Fruit fly (Drosophila melanogaster) whole organism, prepupa: ENCODE data around the gene CG15771.

Experiments
- CG10631 ChIP-seq: fragments of 200-800 bp; sonication (Bioruptor generic); optimal IDR thresholded peaks from 2 replicates; lab custom pipeline; 2016; ENCODE audit warnings: missing biosample characterization, missing genetic modification characterization
- CG10669 ChIP-seq: fragments of 200-800 bp; sonication (Bioruptor generic); optimal IDR thresholded peaks from 3 replicates; lab custom pipeline; 2018; ENCODE audit warnings: missing biosample characterization, mild to moderate bottlenecking, missing genetic modification characterization, moderate library complexity
- CG11902 ChIP-seq: fragments of 200-800 bp; sonication (Bioruptor generic); optimal IDR thresholded peaks from 3 replicates; lab custom pipeline; 2016; ENCODE audit warnings: missing biosample characterization, missing genetic modification characterization
- CG15336 ChIP-seq: fragments of 200-800 bp; sonication (Bioruptor generic); IDR thresholded peaks from 2 replicates; pipeline ENCODE4 v1.3.6; 2022; ENCODE audit warnings: missing biosample characterization, missing genetic modification characterization
- CG1621 ChIP-seq: fragments of 200-800 bp; sonication (Bioruptor generic); optimal IDR thresholded peaks from 3 replicates; lab custom pipeline; 2018; ENCODE audit warnings: missing biosample characterization, mild to moderate bottlenecking, missing genetic modification characterization
- CG3032 ChIP-seq: fragments of 200-800 bp; optimal IDR thresholded peaks from 2 replicates; lab custom pipeline; 2019; ENCODE audit warnings: missing biosample characterization, mild to moderate bottlenecking, missing genetic modification characterization, moderate library complexity
- CG31627 ChIP-seq: fragments of 200-800 bp; sonication (Bioruptor generic); optimal IDR thresholded peaks from 3 replicates; lab custom pipeline; 2016; ENCODE audit warnings: missing biosample characterization, missing genetic modification characterization
- CG32006 ChIP-seq: fragments of 200-800 bp; sonication (Bioruptor generic); optimal IDR thresholded peaks from 3 replicates; lab custom pipeline; 2017; ENCODE audit warnings: missing biosample characterization, mild to moderate bottlenecking, missing genetic modification characterization
- CG34406 ChIP-seq: fragments of 200-800 bp; sonication (Bioruptor generic); optimal IDR thresholded peaks from 3 replicates; lab custom pipeline; 2016; ENCODE audit warnings: missing biosample characterization, missing genetic modification characterization
- CG3919 ChIP-seq: fragments of 200-800 bp; sonication (Bioruptor generic); optimal IDR thresholded peaks from 3 replicates; lab custom pipeline; 2016; ENCODE audit warnings: missing biosample characterization, missing genetic modification characterization
- CG4318 ChIP-seq: fragments of 200-800 bp; sonication (Bioruptor generic); optimal IDR thresholded peaks from 3 replicates; lab custom pipeline; 2017; ENCODE audit warnings: missing biosample characterization, mild to moderate bottlenecking, missing genetic modification characterization
- CG6163 ChIP-seq: fragments of 200-800 bp; sonication (Bioruptor generic); IDR thresholded peaks from 3 replicates; pipeline ENCODE4 v1.3.6; 2022; ENCODE audit warnings: missing biosample characterization, missing genetic modification characterization
- CG6276 ChIP-seq: fragments of 200-800 bp; sonication (Bioruptor generic); optimal IDR thresholded peaks from 2 replicates; lab custom pipeline; 2017; ENCODE audit warnings: missing biosample characterization, mild to moderate bottlenecking, missing genetic modification characterization
- CG6792 ChIP-seq: fragments of 200-800 bp; sonication (Bioruptor generic); optimal IDR thresholded peaks from 3 replicates; lab custom pipeline; 2016; ENCODE audit warnings: missing biosample characterization, missing genetic modification characterization
- CG6808 ChIP-seq: fragments of 200-800 bp; sonication (Bioruptor generic); optimal IDR thresholded peaks from 3 replicates; lab custom pipeline; 2017; ENCODE audit warnings: missing biosample characterization, missing genetic modification characterization, mild to moderate bottlenecking, moderate library complexity, missing genetic modification reagents
- CG6854 ChIP-seq: fragments of 200-800 bp; sonication (Bioruptor generic); optimal IDR thresholded peaks from 2 replicates; lab custom pipeline; 2017; ENCODE audit warnings: missing biosample characterization, mild to moderate bottlenecking, missing genetic modification characterization
- CG7368 ChIP-seq: fragments of 200-800 bp; sonication (Bioruptor generic); optimal IDR thresholded peaks from 3 replicates; lab custom pipeline; 2016; ENCODE audit warnings: missing biosample characterization, missing genetic modification characterization
- CG9139 ChIP-seq: fragments of 200-800 bp; sonication (Bioruptor generic); optimal IDR thresholded peaks from 3 replicates; lab custom pipeline; 2017; ENCODE audit warnings: missing biosample characterization, mild to moderate bottlenecking, missing genetic modification characterization
- Eip75B ChIP-seq: fragments of 200-800 bp; sonication (Bioruptor generic); optimal IDR thresholded peaks from 3 replicates; lab custom pipeline; 2016; ENCODE audit warnings: missing biosample characterization, missing genetic modification characterization
- Ets21C ChIP-seq: fragments of 200-800 bp; sonication (Bioruptor generic); optimal IDR thresholded peaks from 3 replicates; lab custom pipeline; 2016; ENCODE audit warnings: missing biosample characterization, missing genetic modification characterization
- Ets96B ChIP-seq: fragments of 200-800 bp; optimal IDR thresholded peaks from 2 replicates; lab custom pipeline; 2019; ENCODE audit warnings: missing biosample characterization, mild to moderate bottlenecking, missing genetic modification characterization, moderate library complexity
- Gug ChIP-seq: fragments of 200-800 bp; sonication (Bioruptor generic); IDR thresholded peaks from 2 replicates; pipeline ENCODE4 v1.3.6; 2022; ENCODE audit warnings: missing biosample characterization, missing genetic modification characterization
- Hr38 ChIP-seq: sonication (Bioruptor generic); optimal IDR thresholded peaks from 2 replicates; lab custom pipeline; 2016; ENCODE audit warnings: missing biosample characterization, missing genetic modification characterization
- Hr39 ChIP-seq: fragments of 200-800 bp; sonication (Bioruptor generic); optimal IDR thresholded peaks from 2 replicates; lab custom pipeline; 2016; ENCODE audit warnings: missing biosample characterization, missing genetic modification characterization
- Hr4 ChIP-seq: fragments of 200-800 bp; sonication (Bioruptor generic); optimal IDR thresholded peaks from 3 replicates; lab custom pipeline; 2016; ENCODE audit warnings: missing biosample characterization, missing genetic modification characterization
- Lpt ChIP-seq: fragments of 200-800 bp; sonication (Bioruptor generic); optimal IDR thresholded peaks from 3 replicates; lab custom pipeline; 2016; ENCODE audit warnings: missing biosample characterization, missing genetic modification characterization
- OdsH ChIP-seq: fragments of 200-800 bp; sonication (Bioruptor generic); optimal IDR thresholded peaks from 3 replicates; lab custom pipeline; 2016; ENCODE audit warnings: missing biosample characterization, missing genetic modification characterization
- Sox14 ChIP-seq: fragments of 200-800 bp; sonication (Bioruptor generic); optimal IDR thresholded peaks from 3 replicates; lab custom pipeline; 2016; ENCODE audit warnings: missing biosample characterization, missing genetic modification characterization
- Sox15 ChIP-seq: fragments of 200-800 bp; sonication (Bioruptor generic); optimal IDR thresholded peaks from 3 replicates; lab custom pipeline; 2016; ENCODE audit warnings: missing biosample characterization, missing genetic modification characterization
- achi ChIP-seq: fragments of 200-800 bp; sonication (Bioruptor generic); optimal IDR thresholded peaks from 3 replicates; lab custom pipeline; 2016; ENCODE audit warnings: missing biosample characterization, missing genetic modification characterization
- acj6 ChIP-seq: fragments of 200-800 bp; sonication (Bioruptor generic); optimal IDR thresholded peaks from 3 replicates; lab custom pipeline; 2016; ENCODE audit warnings: missing biosample characterization, missing genetic modification characterization
- cyc ChIP-seq: fragments of 200-800 bp; sonication (Bioruptor generic); optimal IDR thresholded peaks from 3 replicates; lab custom pipeline; 2016; ENCODE audit warnings: missing biosample characterization, missing genetic modification characterization
- dsx ChIP-seq: fragments of 200-800 bp; optimal IDR thresholded peaks from 3 replicates; lab custom pipeline; 2019; ENCODE audit warnings: missing biosample characterization, mild to moderate bottlenecking, missing genetic modification characterization, moderate library complexity; ENCODE audit not compliant: poor library complexity, severe bottlenecking
- eg ChIP-seq: fragments of 200-800 bp; sonication (Bioruptor generic); IDR thresholded peaks from 3 replicates; pipeline ENCODE4 v1.3.6; 2022; ENCODE audit warnings: missing biosample characterization, missing genetic modification characterization
- fkh ChIP-seq: fragments of 200-800 bp; sonication (Bioruptor generic); optimal IDR thresholded peaks from 3 replicates; lab custom pipeline; 2017; ENCODE audit warnings: missing biosample characterization, mild to moderate bottlenecking, missing genetic modification characterization, moderate library complexity
- net ChIP-seq: fragments of 200-800 bp; sonication (Bioruptor generic); optimal IDR thresholded peaks from 3 replicates; lab custom pipeline; 2016; ENCODE audit warnings: missing biosample characterization, missing genetic modification characterization
- pdm3 ChIP-seq: fragments of 200-800 bp; sonication (Bioruptor generic); optimal IDR thresholded peaks from 3 replicates; lab custom pipeline; 2016; ENCODE audit warnings: missing biosample characterization, missing genetic modification characterization
- spab ChIP-seq: fragments of 200-800 bp; sonication (Bioruptor generic); optimal IDR thresholded peaks from 2 replicates; lab custom pipeline; 2017; ENCODE audit warnings: missing biosample characterization, mild to moderate bottlenecking, missing genetic modification characterization, missing genetic modification reagents
- ss ChIP-seq, 2 experiments: fragments of 200-800 bp; sonication (Bioruptor generic); optimal IDR thresholded peaks; 2 replicates in 1 of 2; 3 replicates in 1 of 2; lab custom pipeline; 2017 to 2018; ENCODE audit warnings: mild to moderate bottlenecking in 2 of 2, missing biosample characterization in 2 of 2, missing genetic modification characterization in 2 of 2, moderate library complexity in 1 of 2
- topi ChIP-seq: fragments of 200-800 bp; sonication (Bioruptor generic); optimal IDR thresholded peaks from 3 replicates; lab custom pipeline; 2016; ENCODE audit warnings: missing biosample characterization, missing genetic modification characterization

CG15771 gene

dm6 chrX:5735268-5735941 lies 20.0 kb upstream of the CG15771 start (continued):
- TF ChIP-seq spab (peak; percentile 71), CG1621 (tag; lab: Kevin White, UChicago) (peak; percentile 87), CG6792 (peak; percentile 94), CG10669 (peak; percentile 83), ss (GFP tag; optimal IDR thresholded peaks at IDR 0.05; lab: Kevin White, UChicago) (peak; percentile 76 to 93), Sox14 (GFP tag; lab: Kevin White, UChicago) (peak; percentile 92), CG4318 (peak; percentile 71), acj6 (GFP tag; lab: Kevin White, UChicago) (peak; percentile 94), CG11902 (GFP tag; lab: Kevin White, UChicago) (peak; percentile 72)

dm6 chrX:5737157-5737556 lies 18.2 kb upstream of the CG15771 start:
- peak; percentile 45 for TF ChIP-seq CG31627 (GFP tag; lab: Kevin White, UChicago)
- TF ChIP-seq CG3032 (tag; lab: Kevin White, UChicago): peak; percentile 11
- peak; percentile 66 for TF ChIP-seq CG6163 (GFP tag; lab: Robert Waterston, UW)
- TF ChIP-seq acj6 (GFP tag; lab: Kevin White, UChicago): peak; percentile 11
- TF ChIP-seq CG9139: peak; percentile 12
- peak; percentile 21 for TF ChIP-seq CG6276 (GFP tag; lab: Kevin White, UChicago)
- 0 out of 2 replicates have a peak, but pooled peaks have one; percentile 31 for TF ChIP-seq CG15336 (GFP tag; lab: Robert Waterston, UW)
- peak; percentile 34 for TF ChIP-seq CG32006 (GFP tag; lab: Kevin White, UChicago)
- TF ChIP-seq ss (GFP tag; optimal IDR thresholded peaks at IDR 0.05; lab: Kevin White, UChicago): no peak
- TF ChIP-seq topi (GFP tag; lab: Kevin White, UChicago): no peak
- TF ChIP-seq eg (GFP tag; lab: Robert Waterston, UW): peak; percentile 78
- TF ChIP-seq Hr4 (GFP tag; lab: Kevin White, UChicago): peak; percentile 25
- peak; percentile 29 for TF ChIP-seq net (GFP tag; lab: Kevin White, UChicago)
- TF ChIP-seq OdsH (GFP tag; lab: Kevin White, UChicago): peak; percentile 9
- no peak for TF ChIP-seq spab
- no peak for TF ChIP-seq fkh
- peak; percentile 33 for TF ChIP-seq CG6792
- peak; percentile 47; the same call in 1 of the 2 replicates for TF ChIP-seq Gug (GFP tag; lab: Robert Waterston, UW)
- no peak for TF ChIP-seq CG10669
- peak; percentile 32 for TF ChIP-seq CG7368 (GFP tag; lab: Kevin White, UChicago)
- TF ChIP-seq Hr38 (GFP tag; lab: Kevin White, UChicago): no peak
- TF ChIP-seq Sox14 (GFP tag; lab: Kevin White, UChicago): peak; percentile 2
- TF ChIP-seq CG3919 (GFP tag; lab: Kevin White, UChicago): peak; percentile 33
- TF ChIP-seq cyc (GFP tag; lab: Kevin White, UChicago): peak; percentile 29
- TF ChIP-seq Hr39 (GFP tag; lab: Kevin White, UChicago): peak; percentile 51
- TF ChIP-seq CG6854 (GFP tag; lab: Kevin White, UChicago): no peak
- no peak for TF ChIP-seq Ets21C (GFP tag; lab: Kevin White, UChicago)
- peak; percentile 15 for TF ChIP-seq CG6808 (GFP tag; lab: Kevin White, UChicago)
- peak; percentile 4 for TF ChIP-seq Sox15 (GFP tag; lab: Kevin White, UChicago)
- TF ChIP-seq dsx: no peak
- TF ChIP-seq Lpt (GFP tag; lab: Kevin White, UChicago): no peak
- TF ChIP-seq CG34406: no peak
- peak; percentile 29 for TF ChIP-seq CG10631 (GFP tag; lab: Kevin White, UChicago)
- peak; percentile 17 for TF ChIP-seq achi (GFP tag; lab: Kevin White, UChicago)
- TF ChIP-seq Ets96B: peak; percentile 24
- TF ChIP-seq Eip75B: peak; percentile 1
- TF ChIP-seq pdm3: peak; percentile 11
- TF ChIP-seq CG1621 (tag; lab: Kevin White, UChicago): peak; percentile 36
- TF ChIP-seq CG4318: no peak
